Worm (Caenorhabditis elegans): ENCODE results near the gene cnnm-5.

- no peak for TF ChIP-seq aly-1 (tag; optimal IDR thresholded peaks at IDR 0.05)
- TF ChIP-seq hnd-1 (tag; optimal IDR thresholded peaks at IDR 0.05), result no peak
- no peak for TF ChIP-seq flt-1 (GFP tag; IDR thresholded peaks at IDR 0.05)
- no peak for TF ChIP-seq ama-1 (optimal IDR thresholded peaks at IDR 0.05)
- no peak for TF ChIP-seq sea-1 (GFP tag; conservative IDR thresholded peaks at IDR 0.05)
- no peak for TF ChIP-seq F13C5.2 (tag; optimal IDR thresholded peaks at IDR 0.05)
- no peak for TF ChIP-seq hmbx-1 (tag; optimal IDR thresholded peaks at IDR 0.05)
- TF ChIP-seq hmg-4 (GFP tag; optimal IDR thresholded peaks at IDR 0.05), result no peak
- no peak for TF ChIP-seq B0310.2 (tag; optimal IDR thresholded peaks at IDR 0.05)
- no peak for TF ChIP-seq pes-1 (GFP tag; IDR thresholded peaks at IDR 0.05)
- no peak for TF ChIP-seq tbx-37 (GFP tag; conservative IDR thresholded peaks at IDR 0.05)
- no peak for TF ChIP-seq ceh-36 (tag; optimal IDR thresholded peaks at IDR 0.05)
Observed at ce11 chrIII:3799213-3799612, 29.8 kb downstream of the cnnm-5 start.

Measured in whole organism, early embryonic.